Worm (Caenorhabditis elegans) whole organism, early embryonic: Measurements from ENCODE around the gene T05A7.13.

Experiments used
- B0310.2 ChIP-seq: sonication (generic microtip); optimal IDR thresholded peaks from 2 replicates; lab custom pipeline; 2016; ENCODE audit warnings: mild to moderate bottlenecking, missing genetic modification characterization, missing compliant biosample characterization
- F13C5.2 ChIP-seq: sonication (generic microtip); optimal IDR thresholded peaks from 2 replicates; lab custom pipeline; 2017; ENCODE audit warnings: mild to moderate bottlenecking, missing genetic modification characterization, inconsistent platforms, missing compliant biosample characterization
- aly-1 ChIP-seq: sonication (generic microtip); optimal IDR thresholded peaks from 2 replicates; lab custom pipeline; 2016; ENCODE audit warnings: missing genetic modification characterization, missing compliant biosample characterization
- ama-1 ChIP-seq: fragments of 150-350 bp; optimal IDR thresholded peaks from 2 replicates; lab custom pipeline; 2014
- ets-7 ChIP-seq: sonication (generic microtip); optimal IDR thresholded peaks from 2 replicates; lab custom pipeline; 2016; ENCODE audit warnings: missing genotype, missing genetic modification characterization, missing compliant biosample characterization
- flt-1 ChIP-seq: fragments of 200-800 bp; sonication (Bioruptor generic); IDR thresholded peaks from 2 replicates; pipeline ENCODE4 v1.3.6; 2022; ENCODE audit warnings: missing genetic modification characterization, missing compliant biosample characterization
- hmbx-1 ChIP-seq: sonication (generic microtip); optimal IDR thresholded peaks from 2 replicates; lab custom pipeline; 2016; ENCODE audit warnings: mild to moderate bottlenecking, missing genetic modification characterization, missing compliant biosample characterization
- hmg-4 ChIP-seq: fragments of 200-800 bp; sonication (Bioruptor generic); optimal IDR thresholded peaks from 2 replicates; lab custom pipeline; 2018; ENCODE audit warnings: mild to moderate bottlenecking, missing genetic modification characterization, missing compliant biosample characterization
- pes-1 ChIP-seq: fragments of 200-800 bp; sonication (Bioruptor generic); IDR thresholded peaks from 2 replicates; pipeline ENCODE4 v1.3.6; 2022; ENCODE audit warnings: missing genetic modification reagents, missing genetic modification characterization, missing compliant biosample characterization
- scrt-1 ChIP-seq: fragments of 200-800 bp; sonication (Bioruptor generic); IDR thresholded peaks from 2 replicates; pipeline ENCODE4 v1.3.6; 2022; ENCODE audit warnings: missing genetic modification characterization, missing compliant biosample characterization
- sea-1 ChIP-seq: fragments of 200-800 bp; sonication (Bioruptor generic); conservative IDR thresholded peaks from 2 replicates; pipeline ENCODE4 v1.3.6; 2022; ENCODE audit warnings: missing genetic modification characterization, missing compliant biosample characterization
- tbx-37 ChIP-seq: fragments of 200-800 bp; sonication (Bioruptor generic); conservative IDR thresholded peaks from 2 replicates; pipeline ENCODE4 v1.3.6; 2022; ENCODE audit warnings: missing genetic modification reagents, missing genetic modification characterization, missing compliant biosample characterization
- tra-4 ChIP-seq: sonication (generic microtip); optimal IDR thresholded peaks from 2 replicates; lab custom pipeline; 2017; ENCODE audit warnings: missing genetic modification characterization, missing compliant biosample characterization

DNA sequence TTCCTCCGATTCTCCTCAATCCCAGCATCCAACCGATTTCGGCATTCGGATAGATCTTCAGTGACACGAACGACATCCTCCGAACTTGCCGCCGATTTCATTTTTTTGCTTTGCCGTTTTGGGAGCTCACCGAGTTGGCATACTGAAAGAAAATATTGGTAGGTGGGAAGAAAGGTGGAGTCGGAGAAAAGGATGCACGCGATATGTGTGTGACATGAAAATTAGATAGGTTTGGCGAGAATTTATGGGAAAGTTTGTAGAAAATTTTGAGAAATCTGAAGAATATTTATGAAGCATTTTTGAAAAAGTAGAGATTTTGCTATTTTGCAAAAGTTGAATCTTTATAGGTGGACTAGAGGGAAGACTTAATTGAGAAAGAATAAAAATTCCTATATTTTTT is 22.9 kb downstream of the T05A7.13 start, which contains the start of gene che-10:
- TF ChIP-seq hmbx-1 (tag; lab: Kevin White, UChicago) (no peak), ama-1 (lab: Kevin White, UChicago) (no peak), tbx-37 (GFP tag; lab: Robert Waterston, UW) (no peak), sea-1 (no peak), tra-4 (tag; lab: Kevin White, UChicago) (no peak), flt-1 (GFP tag; lab: Robert Waterston, UW) (no peak), pes-1 (no peak), scrt-1 (GFP tag; lab: Robert Waterston, UW) (no peak), F13C5.2 (tag; lab: Kevin White, UChicago) (no peak), aly-1 (tag; lab: Kevin White, UChicago) (no peak), B0310.2 (tag; lab: Kevin White, UChicago) (no peak), ets-7 (tag; lab: Kevin White, UChicago) (no peak), hmg-4 (no peak)
